Worm (Caenorhabditis elegans): ENCODE data around the gene mrps-22.

DNA sequence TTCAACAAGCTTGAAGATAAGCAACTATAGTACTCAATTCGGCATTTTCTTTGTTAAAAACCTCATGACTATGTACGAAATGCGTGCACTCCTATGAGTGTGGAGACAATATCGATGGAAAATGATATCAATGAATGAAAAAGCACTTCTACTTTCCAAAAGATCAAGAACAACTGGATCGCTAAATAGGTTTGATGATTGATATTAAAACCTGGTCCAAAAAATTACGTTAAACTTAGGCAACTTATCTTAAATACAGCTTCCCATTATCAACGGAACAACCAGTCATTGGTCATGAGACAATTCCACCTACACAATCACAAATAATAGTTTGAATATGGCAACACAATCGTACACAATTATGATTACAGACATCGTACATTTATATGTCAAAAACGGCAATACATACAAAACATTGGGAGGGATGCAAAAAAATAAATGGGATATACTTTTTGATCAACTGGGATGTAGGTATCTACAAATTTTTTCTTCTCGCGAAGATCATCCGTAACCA lies 22.7 kb upstream of the mrps-22 start:
- TF ChIP-seq aly-2 (tag; optimal IDR thresholded peaks at IDR 0.05): peak; percentile 63
- TF ChIP-seq nhr-76 (tag; optimal IDR thresholded peaks at IDR 0.05): no peak
- peak; percentile 3 for TF ChIP-seq ama-1 (optimal IDR thresholded peaks at IDR 0.05)
- no peak for TF ChIP-seq snpc-4 (tag; optimal IDR thresholded peaks at IDR 0.05)
- no peak for TF ChIP-seq lin-13 (GFP tag; optimal IDR thresholded peaks at IDR 0.05)
- TF ChIP-seq fkh-8 (tag; optimal IDR thresholded peaks at IDR 0.05): no peak
- peak; percentile 27 for TF ChIP-seq lir-3 (tag; optimal IDR thresholded peaks at IDR 0.05; ENCODE audit: poor library complexity)
- TF ChIP-seq zag-1 (tag; optimal IDR thresholded peaks at IDR 0.05): no peak
- TF ChIP-seq swsn-7 (tag; optimal IDR thresholded peaks at IDR 0.05): no peak
- no peak for TF ChIP-seq nhr-90 (tag; optimal IDR thresholded peaks at IDR 0.05; ENCODE audit: poor library complexity)
- TF ChIP-seq fos-1 (tag; optimal IDR thresholded peaks at IDR 0.05): no peak
- TF ChIP-seq mep-1 (tag; optimal IDR thresholded peaks at IDR 0.05): no peak
- TF ChIP-seq unc-62 (GFP tag; optimal IDR thresholded peaks at IDR 0.05): no peak
